In genomic region chr2L:15304359-15304758, dm6 we compare ENCODE assay signal across 1 fruit fly cellular context.
TF ChIP-seq lines count a peak whose summit lies in the region.

No protein-coding gene starts in this region.

TF ChIP-seq in whole organism, prepupa, 60 proteins besides CTCF, POLR2A, EP300 and RAD21 (continued from another document):
- TF ChIP-seq dsx (GFP tag; optimal IDR thresholded peaks at IDR 0.05; lab: Kevin White, UChicago; ENCODE audit: poor library complexity, severe bottlenecking) (peak; percentile 39), CG6808 (GFP tag; optimal IDR thresholded peaks at IDR 0.05; lab: Kevin White, UChicago) (peak; percentile 36), cyc (GFP tag; optimal IDR thresholded peaks at IDR 0.05; lab: Kevin White, UChicago) (peak; percentile 63), CG10669 (GFP tag; optimal IDR thresholded peaks at IDR 0.05; lab: Kevin White, UChicago) (peak; percentile 23), eg (GFP tag; IDR thresholded peaks at IDR 0.05; lab: Robert Waterston, UW) (no peak), Sox102F (GFP tag; optimal IDR thresholded peaks at IDR 0.05; lab: Kevin White, UChicago) (peak; percentile 41), Hr4 (GFP tag; optimal IDR thresholded peaks at IDR 0.05; lab: Kevin White, UChicago) (peak; percentile 30), CG7368 (GFP tag; optimal IDR thresholded peaks at IDR 0.05; lab: Kevin White, UChicago) (peak; percentile 37), CG8632 (GFP tag; optimal IDR thresholded peaks at IDR 0.05; lab: Kevin White, UChicago) (peak; percentile 54), CG1621 (tag; optimal IDR thresholded peaks at IDR 0.05; lab: Kevin White, UChicago) (no peak), fkh (GFP tag; optimal IDR thresholded peaks at IDR 0.05; lab: Kevin White, UChicago) (no peak), CG16779 (tag; optimal IDR thresholded peaks at IDR 0.05; lab: Kevin White, UChicago) (no peak), CG6163 (GFP tag; IDR thresholded peaks at IDR 0.05; lab: Robert Waterston, UW) (no peak), Sox15 (GFP tag; optimal IDR thresholded peaks at IDR 0.05; lab: Kevin White, UChicago) (no peak), lz (GFP tag; optimal IDR thresholded peaks at IDR 0.05; lab: Kevin White, UChicago) (peak; percentile 53), CG3919 (GFP tag; optimal IDR thresholded peaks at IDR 0.05; lab: Kevin White, UChicago) (peak; percentile 70), esn (GFP tag; optimal IDR thresholded peaks at IDR 0.05; lab: Kevin White, UChicago) (peak; percentile 82), fd59A (GFP tag; optimal IDR thresholded peaks at IDR 0.05; lab: Kevin White, UChicago) (peak; percentile 11), vri (GFP tag; optimal IDR thresholded peaks at IDR 0.05; lab: Kevin White, UChicago) (peak; percentile 51), acj6 (GFP tag; optimal IDR thresholded peaks at IDR 0.05; lab: Kevin White, UChicago) (peak; percentile 65), Smox (GFP tag; optimal IDR thresholded peaks at IDR 0.05; lab: Kevin White, UChicago) (peak; percentile 65), CG15336 (GFP tag; IDR thresholded peaks at IDR 0.05; lab: Robert Waterston, UW) (peak; percentile 77), Gug (GFP tag; IDR thresholded peaks at IDR 0.05; lab: Robert Waterston, UW) (no peak), spab (GFP tag; optimal IDR thresholded peaks at IDR 0.05; lab: Kevin White, UChicago) (peak; percentile 26), Sox14 (GFP tag; optimal IDR thresholded peaks at IDR 0.05; lab: Kevin White, UChicago) (peak; percentile 36), CG4318 (GFP tag; optimal IDR thresholded peaks at IDR 0.05; lab: Kevin White, UChicago) (peak; percentile 49), Lpt (GFP tag; optimal IDR thresholded peaks at IDR 0.05; lab: Kevin White, UChicago) (peak; percentile 67), net (GFP tag; optimal IDR thresholded peaks at IDR 0.05; lab: Kevin White, UChicago) (peak; percentile 57), CG10631 (GFP tag; optimal IDR thresholded peaks at IDR 0.05; lab: Kevin White, UChicago) (peak; percentile 63), OdsH (GFP tag; optimal IDR thresholded peaks at IDR 0.05; lab: Kevin White, UChicago) (peak; percentile 59), topi (GFP tag; optimal IDR thresholded peaks at IDR 0.05; lab: Kevin White, UChicago) (peak; percentile 68), svp (GFP tag; lab: Kevin White, UChicago) (peak; percentile 85), Eip78C (GFP tag; lab: Kevin White, UChicago) (peak; percentile 89)
